Worm (Caenorhabditis elegans): Measurements from ENCODE around the gene nas-4.
A peak's percentile ranks its signal among the peaks of the same experiment; 100 is the strongest.

- no peak for TF ChIP-seq snpc-3.4 (tag; optimal IDR thresholded peaks at IDR 0.05)
- no peak for TF ChIP-seq Y79H2A.3 (GFP tag; conservative IDR thresholded peaks at IDR 0.05)
- no peak for TF ChIP-seq snpc-1.1 (tag; optimal IDR thresholded peaks at IDR 0.05; ENCODE audit: insufficient read depth)
- TF ChIP-seq tlf-1 (GFP tag; optimal IDR thresholded peaks at IDR 0.05) = no peak
- 0 out of 2 replicates have a peak, but pooled peaks have one; percentile 15 for TF ChIP-seq D2030.7 (GFP tag; IDR thresholded peaks at IDR 0.05)
- no peak; the same call in 1 of the 2 replicates for TF ChIP-seq attf-3 (GFP tag; conservative IDR thresholded peaks at IDR 0.05)
- TF ChIP-seq attf-6 (GFP tag; IDR thresholded peaks at IDR 0.05) = no peak
- TF ChIP-seq ama-1 (optimal IDR thresholded peaks at IDR 0.05) = no peak
- TF ChIP-seq ama-1 (GFP tag; optimal IDR thresholded peaks at IDR 0.05) = no peak
Observed at ce11 chrIII:6464913-6465312, 49.5 kb upstream of the nas-4 start, which contains the start of gene nduf-2.2.
